Worm (Caenorhabditis elegans) whole organism, L4/young adult: Measurements from ENCODE around the gene Y49E10.4.

Experiments used
- W03F9.2 ChIP-seq: fragments of 150-350 bp; optimal IDR thresholded peaks from 2 replicates; lab custom pipeline; 2014; ENCODE audit warnings: missing biosample characterization, missing genetic modification characterization
- dao-5 ChIP-seq: sonication (generic microtip); optimal IDR thresholded peaks from 2 replicates; lab custom pipeline; 2016; ENCODE audit warnings: missing genotype, missing genetic modification characterization, moderate library complexity, missing compliant biosample characterization
- him-1 ChIP-seq: sonication (generic microtip); optimal IDR thresholded peaks from 2 replicates; lab custom pipeline; 2016; ENCODE audit warnings: missing genotype, missing genetic modification reagents, missing genetic modification characterization, missing compliant biosample characterization

Y49E10.4 gene

ce11 chrIII:12331300-12331699 lies 52.3 kb downstream of the Y49E10.4 start:
- no peak for TF ChIP-seq W03F9.2 (tag; lab: Kevin White, UChicago)
- TF ChIP-seq him-1 = no peak
- no peak for TF ChIP-seq dao-5 (tag; lab: Kevin White, UChicago)
